Worm (Caenorhabditis elegans): ENCODE measurements around the gene cest-7.

cest-7 gene

DNA sequence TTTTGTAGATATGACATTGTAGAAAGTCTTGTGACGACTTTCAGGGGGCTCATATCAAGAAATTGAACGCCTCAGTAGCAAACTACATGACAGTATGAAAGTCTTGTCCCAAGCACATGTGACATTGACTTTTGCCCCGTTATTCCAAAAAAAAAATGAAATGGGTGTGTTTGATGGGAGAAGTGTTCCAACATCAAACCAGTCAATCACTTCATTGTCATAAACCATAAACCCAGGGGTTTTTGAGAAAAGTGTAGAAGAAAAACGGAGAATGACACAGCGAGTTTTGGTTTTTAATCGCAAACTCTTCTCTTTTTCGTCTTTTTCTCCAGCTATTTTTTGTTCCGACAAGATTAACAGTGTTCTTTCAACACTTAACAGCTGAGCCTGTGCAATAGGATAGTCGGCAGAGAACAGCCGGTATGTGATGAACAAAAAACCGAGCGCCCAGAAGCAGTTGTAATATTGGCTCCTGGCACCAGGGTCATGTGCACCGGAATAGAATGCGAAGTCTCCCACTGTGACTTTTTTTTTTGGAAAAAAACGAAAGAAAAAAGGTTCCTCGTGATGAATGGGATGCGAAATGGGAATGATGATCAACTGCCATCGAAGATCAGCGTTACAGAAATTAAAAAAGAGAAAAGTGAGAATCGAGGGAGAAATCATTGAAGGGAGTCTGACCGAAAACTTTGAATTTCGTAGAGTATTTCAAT, 43.7 kb upstream of the cest-7 start:
- peak; percentile 21 for TF ChIP-seq somi-1 (GFP tag; optimal IDR thresholded peaks at IDR 0.05)
- TF ChIP-seq Y95B8A.8 (GFP tag; IDR thresholded peaks at IDR 0.05), result no peak
- peak; percentile 38; the same call in 1 of the 2 replicates for TF ChIP-seq lin-26 (GFP tag; IDR thresholded peaks at IDR 0.05)
- TF ChIP-seq nhr-80 (tag; optimal IDR thresholded peaks at IDR 0.05), result peak; percentile 80
- TF ChIP-seq K12H6.12 (tag; optimal IDR thresholded peaks at IDR 0.05), result peak; percentile 53
- TF ChIP-seq lin-40 (tag; optimal IDR thresholded peaks at IDR 0.05), result peak; percentile 14
- TF ChIP-seq nhr-179 (tag; optimal IDR thresholded peaks at IDR 0.05), result no peak
- 0 out of 2 replicates have a peak, but pooled peaks have one; percentile 6 for TF ChIP-seq hmg-1.2 (GFP tag; IDR thresholded peaks at IDR 0.05)
- no peak for TF ChIP-seq cebp-1 (GFP tag; IDR thresholded peaks at IDR 0.05)
- TF ChIP-seq cebp-1 (tag; optimal IDR thresholded peaks at IDR 0.05), result peak; percentile 52
- TF ChIP-seq K11D2.4 (GFP tag; IDR thresholded peaks at IDR 0.05), result peak; percentile 74; the same call in 1 of the 2 replicates

DNA sequence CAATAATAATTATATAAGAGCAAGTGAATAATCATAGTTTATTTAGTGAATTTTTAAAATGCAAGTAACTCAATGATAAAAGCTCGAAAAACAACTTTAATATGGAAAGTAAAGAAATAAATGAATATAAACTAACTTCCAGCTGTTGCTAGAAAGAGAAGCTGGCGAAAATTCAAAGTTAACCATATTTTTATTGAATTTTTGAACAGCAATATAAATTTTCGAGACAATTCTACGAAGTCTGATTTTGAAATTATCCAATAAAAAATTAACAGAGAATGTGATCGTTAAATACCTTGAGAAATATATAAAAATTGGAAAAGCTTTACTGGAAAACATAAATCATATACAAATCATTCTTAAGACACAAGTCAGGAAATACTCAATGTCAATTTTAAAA, 43.2 kb upstream of the cest-7 start:
- TF ChIP-seq aptf-3 (GFP tag; IDR thresholded peaks at IDR 0.05), result no peak
- no peak for TF ChIP-seq ceh-79 (tag; optimal IDR thresholded peaks at IDR 0.05)
- TF ChIP-seq akir-1 (GFP tag; optimal IDR thresholded peaks at IDR 0.05), result no peak
- TF ChIP-seq K11D2.4 (GFP tag; IDR thresholded peaks at IDR 0.05), result no peak
- no peak for TF ChIP-seq Y95B8A.8 (GFP tag; IDR thresholded peaks at IDR 0.05)
- TF ChIP-seq ceh-58 (GFP tag; IDR thresholded peaks at IDR 0.05), result no peak
- no peak for TF ChIP-seq hlh-12 (tag; optimal IDR thresholded peaks at IDR 0.05)
- TF ChIP-seq snpc-4 (GFP tag; optimal IDR thresholded peaks at IDR 0.05), result no peak
- no peak for TF ChIP-seq snpc-4 (tag; optimal IDR thresholded peaks at IDR 0.05)

- TF ChIP-seq nhr-80 (tag; optimal IDR thresholded peaks at IDR 0.05) (peak; percentile 41), snpc-3.4 (tag; optimal IDR thresholded peaks at IDR 0.05) (no peak), lir-1 (GFP tag; conservative IDR thresholded peaks at IDR 0.05) (no peak), madf-10 (tag; optimal IDR thresholded peaks at IDR 0.05) (no peak), egrh-3 (GFP tag; IDR thresholded peaks at IDR 0.05) (no peak), pha-4 (tag; optimal IDR thresholded peaks at IDR 0.05) (no peak)
Measured at ce11 chrX:12188280-12189071, 41.3 kb upstream of the cest-7 start.

DNA sequence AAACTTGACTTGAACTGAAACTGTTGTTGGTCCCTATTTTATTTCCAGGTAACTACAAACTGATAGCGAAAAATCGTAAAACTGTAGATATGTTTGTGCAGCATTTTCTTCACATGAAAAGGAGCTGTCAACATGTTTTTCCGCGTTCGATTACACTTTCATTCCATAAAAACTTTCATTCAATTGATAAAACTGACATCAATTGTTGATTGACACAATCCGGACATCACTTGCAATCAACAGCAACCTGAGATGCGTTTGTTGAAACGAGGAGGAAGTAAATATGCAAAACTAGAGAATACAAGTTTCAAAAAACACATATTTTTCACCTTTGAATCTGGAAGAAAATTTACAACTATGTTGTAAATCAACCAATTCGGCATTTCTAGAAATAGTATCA, 32.4 kb upstream of the cest-7 start:
- TF ChIP-seq unc-62 (GFP tag; optimal IDR thresholded peaks at IDR 0.05) (peak; percentile 88), atf-7 (tag; optimal IDR thresholded peaks at IDR 0.05) (peak; percentile 9), rcor-1 (GFP tag; IDR thresholded peaks at IDR 0.05) (no peak), dpl-1 (GFP tag; optimal IDR thresholded peaks at IDR 0.05) (no peak), sptf-2 (GFP tag; optimal IDR thresholded peaks at IDR 0.05) (no peak), nhr-80 (tag; optimal IDR thresholded peaks at IDR 0.05) (peak; percentile 82), let-607 (tag; optimal IDR thresholded peaks at IDR 0.05) (peak in 1 of 2 experiments; percentile 10), pha-4 (tag; optimal IDR thresholded peaks at IDR 0.05) (peak; percentile 7), lin-40 (tag; optimal IDR thresholded peaks at IDR 0.05) (peak; percentile 15)

DNA sequence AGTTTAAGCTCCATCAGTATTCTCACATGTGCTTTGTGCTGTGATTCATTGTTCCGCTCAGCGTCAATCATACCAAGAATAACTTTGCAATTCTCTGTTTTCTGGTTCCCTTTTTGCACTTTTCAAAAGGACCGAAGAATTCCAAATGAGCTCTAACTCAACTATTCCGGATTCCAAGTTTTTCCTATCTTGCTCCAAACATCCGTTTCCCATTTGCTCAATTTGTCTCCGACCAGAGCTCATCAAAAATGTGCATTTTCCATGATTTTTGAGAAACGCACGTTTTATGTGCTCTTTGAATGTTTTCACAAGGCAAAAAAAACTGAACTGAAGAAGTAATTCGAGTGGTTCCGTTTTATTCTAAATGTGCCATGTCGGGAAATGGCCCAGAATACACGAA, 31.5 kb upstream of the cest-7 start:
- no peak for TF ChIP-seq hlh-26 (GFP tag; conservative IDR thresholded peaks at IDR 0.05)
- TF ChIP-seq Y79H2A.3 (GFP tag; conservative IDR thresholded peaks at IDR 0.05), result no peak
- no peak for TF ChIP-seq ceh-58 (GFP tag; IDR thresholded peaks at IDR 0.05)
- TF ChIP-seq bed-1 (GFP tag; IDR thresholded peaks at IDR 0.05), result no peak
- no peak for TF ChIP-seq snpc-3.4 (tag; optimal IDR thresholded peaks at IDR 0.05)
- no peak for TF ChIP-seq mes-4 (tag; optimal IDR thresholded peaks at IDR 0.05)
- no peak for TF ChIP-seq ceh-79 (tag; optimal IDR thresholded peaks at IDR 0.05)
- TF ChIP-seq F10E7.11 (tag; optimal IDR thresholded peaks at IDR 0.05), result no peak
- no peak for TF ChIP-seq F55B11.4 (tag; optimal IDR thresholded peaks at IDR 0.05; ENCODE audit: borderline replicate concordance, insufficient read depth)
- no peak for TF ChIP-seq ztf-18 (tag; optimal IDR thresholded peaks at IDR 0.05)
- TF ChIP-seq T07F8.4 (tag; optimal IDR thresholded peaks at IDR 0.05), result no peak
- no peak for TF ChIP-seq ztf-6 (GFP tag; IDR thresholded peaks at IDR 0.05)
- TF ChIP-seq gei-17 (GFP tag; optimal IDR thresholded peaks at IDR 0.05), result no peak
- TF ChIP-seq dpff-1 (tag; optimal IDR thresholded peaks at IDR 0.05), result no peak
- TF ChIP-seq akir-1 (GFP tag; optimal IDR thresholded peaks at IDR 0.05), result no peak
- TF ChIP-seq somi-1 (GFP tag; optimal IDR thresholded peaks at IDR 0.05), result no peak
- no peak for TF ChIP-seq Y95B8A.8 (GFP tag; IDR thresholded peaks at IDR 0.05)

Measured in whole organism, young adult.